Worm (Caenorhabditis elegans): ENCODE data around the gene gpa-9.

gpa-9 gene

DNA sequence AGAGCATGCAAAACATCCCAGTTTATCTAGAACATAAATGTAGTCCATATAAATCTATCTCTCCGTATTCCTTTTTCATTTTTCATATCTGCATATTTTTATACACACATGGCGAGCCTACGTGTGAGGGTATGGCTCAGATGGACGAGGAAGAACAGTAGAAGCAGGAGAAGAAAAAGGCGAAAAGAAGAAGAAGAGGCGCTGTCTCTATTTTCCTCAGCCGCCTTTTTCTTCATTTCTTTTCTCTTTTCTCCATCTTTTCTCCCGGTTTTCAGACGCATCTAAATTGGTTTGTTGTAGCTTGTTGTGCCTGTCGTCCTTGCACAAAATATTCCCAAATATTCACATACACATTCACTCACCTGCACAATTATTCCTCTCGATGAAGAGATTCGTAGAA, 46.9 kb upstream of the gpa-9 start, which contains the start of gene K10C8.4:
K10C8.4 (plus strand) TSS at position 301 of the 400 bp plus-strand sequence.
- TF ChIP-seq fkh-8 (tag; optimal IDR thresholded peaks at IDR 0.05), result no peak
- TF ChIP-seq hpl-2 (GFP tag; optimal IDR thresholded peaks at IDR 0.05), result no peak
- no peak for TF ChIP-seq mdl-1 (tag; optimal IDR thresholded peaks at IDR 0.05)
- no peak for TF ChIP-seq ama-1 (optimal IDR thresholded peaks at IDR 0.05)
- TF ChIP-seq zag-1 (tag; optimal IDR thresholded peaks at IDR 0.05), result no peak
- TF ChIP-seq C04F5.9 (tag; optimal IDR thresholded peaks at IDR 0.05), result no peak
- no peak for TF ChIP-seq elt-3 (tag; optimal IDR thresholded peaks at IDR 0.05)
- TF ChIP-seq pag-3 (tag; optimal IDR thresholded peaks at IDR 0.05; ENCODE audit: borderline replicate concordance, insufficient read depth), result no peak
- TF ChIP-seq grh-1 (GFP tag; IDR thresholded peaks at IDR 0.05), result no peak
- TF ChIP-seq zip-4 (GFP tag; optimal IDR thresholded peaks at IDR 0.05), result no peak
- TF ChIP-seq dsc-1 (tag; optimal IDR thresholded peaks at IDR 0.05), result no peak
- no peak for TF ChIP-seq aha-1 (tag; optimal IDR thresholded peaks at IDR 0.05)
- TF ChIP-seq ceh-8 (GFP tag; optimal IDR thresholded peaks at IDR 0.05), result no peak
- TF ChIP-seq nhr-237 (tag; optimal IDR thresholded peaks at IDR 0.05), result no peak

DNA sequence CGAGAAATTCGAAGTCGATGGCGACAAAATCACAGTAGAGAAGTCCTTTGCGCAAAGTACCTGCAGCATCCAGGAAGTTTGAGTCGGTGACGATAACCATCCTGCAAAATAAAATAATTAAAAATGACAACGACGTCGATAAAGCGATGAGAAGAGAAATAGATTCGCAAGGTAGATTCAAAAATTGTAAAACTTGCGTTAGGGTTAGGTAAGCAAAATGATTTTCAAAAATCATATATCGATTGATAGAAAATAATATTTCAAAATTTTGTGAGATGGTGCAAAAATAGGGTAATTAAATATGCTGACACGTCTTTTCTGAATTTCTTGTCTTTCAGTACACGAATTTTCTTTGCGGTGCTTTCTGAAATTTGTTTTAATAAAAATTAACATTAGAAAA, 46.0 kb upstream of the gpa-9 start, which contains the start of gene parn-1:
parn-1 (minus strand) TSS at position 101 of the 400 bp plus-strand sequence.
- TF ChIP-seq ces-1 (GFP tag; optimal IDR thresholded peaks at IDR 0.05), result no peak
- no peak for TF ChIP-seq nhr-77 (tag; optimal IDR thresholded peaks at IDR 0.05)
- no peak for TF ChIP-seq lin-13 (GFP tag; optimal IDR thresholded peaks at IDR 0.05)
- no peak for TF ChIP-seq ceh-82 (tag; optimal IDR thresholded peaks at IDR 0.05)
- TF ChIP-seq efl-1 (optimal IDR thresholded peaks at IDR 0.05), result no peak
- TF ChIP-seq efl-1 (GFP tag; optimal IDR thresholded peaks at IDR 0.05 in 1 of 2), result no peak
- TF ChIP-seq nhr-71 (tag; optimal IDR thresholded peaks at IDR 0.05), result no peak
- TF ChIP-seq sptf-1 (tag; optimal IDR thresholded peaks at IDR 0.05), result no peak
- TF ChIP-seq mep-1 (tag; optimal IDR thresholded peaks at IDR 0.05), result no peak

DNA sequence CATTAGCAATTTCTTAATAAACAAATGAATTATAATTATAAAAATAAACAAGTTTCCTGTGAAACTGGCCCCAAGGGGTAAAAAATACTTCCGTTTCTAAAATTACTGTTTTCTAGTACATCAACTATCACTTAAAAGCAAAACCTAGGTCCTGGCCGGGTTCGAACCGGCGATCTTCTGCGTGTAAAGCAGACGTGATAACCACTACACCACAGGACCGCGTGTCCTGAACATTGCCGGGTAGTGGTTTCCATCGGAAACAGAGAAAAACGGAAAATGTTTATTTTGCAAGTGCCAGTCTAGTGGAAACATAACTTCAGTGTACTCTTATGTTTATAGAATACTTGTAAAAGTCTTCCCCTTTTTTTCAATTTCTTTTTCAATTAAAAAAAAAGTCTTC, 34.1 kb upstream of the gpa-9 start:
- TF ChIP-seq ceh-82 (tag; optimal IDR thresholded peaks at IDR 0.05) (no peak), nhr-20 (tag; optimal IDR thresholded peaks at IDR 0.05) (peak; percentile 15), xbp-1 (tag; optimal IDR thresholded peaks at IDR 0.05) (no peak), fos-1 (tag; optimal IDR thresholded peaks at IDR 0.05) (no peak), nhr-90 (tag; optimal IDR thresholded peaks at IDR 0.05; ENCODE audit: poor library complexity) (peak; percentile 7), swsn-7 (tag; optimal IDR thresholded peaks at IDR 0.05) (no peak)

DNA sequence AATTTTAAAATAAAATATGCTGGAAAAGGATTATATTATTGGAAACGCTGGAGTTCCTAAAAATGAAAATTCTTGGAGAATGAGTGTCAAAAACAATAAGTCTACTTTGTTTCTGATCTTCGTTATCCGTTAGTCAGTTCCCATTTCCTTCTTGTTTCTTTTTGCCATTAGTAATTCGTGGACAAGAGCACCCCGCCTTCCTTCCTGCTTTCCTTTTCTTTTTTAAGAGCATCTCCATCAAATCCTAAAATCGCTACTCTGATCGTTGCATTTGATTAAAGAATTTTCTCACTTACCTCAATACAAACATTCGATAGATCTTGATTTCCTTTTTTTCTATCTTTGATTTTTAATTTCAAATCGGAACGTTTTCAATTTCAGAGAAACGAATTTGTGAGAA, 30.7 kb upstream of the gpa-9 start, which contains the start of gene frpr-15:
frpr-15 (plus strand) TSS at position 301 of the 400 bp plus-strand sequence.
- TF ChIP-seq blmp-1 (tag; optimal IDR thresholded peaks at IDR 0.05) (no peak), xbp-1 (tag; optimal IDR thresholded peaks at IDR 0.05) (no peak), fkh-10 (GFP tag; optimal IDR thresholded peaks at IDR 0.05) (peak; percentile 9), unc-98 (GFP tag; IDR thresholded peaks at IDR 0.05) (no peak), pax-3 (tag; optimal IDR thresholded peaks at IDR 0.05) (no peak)

DNA sequence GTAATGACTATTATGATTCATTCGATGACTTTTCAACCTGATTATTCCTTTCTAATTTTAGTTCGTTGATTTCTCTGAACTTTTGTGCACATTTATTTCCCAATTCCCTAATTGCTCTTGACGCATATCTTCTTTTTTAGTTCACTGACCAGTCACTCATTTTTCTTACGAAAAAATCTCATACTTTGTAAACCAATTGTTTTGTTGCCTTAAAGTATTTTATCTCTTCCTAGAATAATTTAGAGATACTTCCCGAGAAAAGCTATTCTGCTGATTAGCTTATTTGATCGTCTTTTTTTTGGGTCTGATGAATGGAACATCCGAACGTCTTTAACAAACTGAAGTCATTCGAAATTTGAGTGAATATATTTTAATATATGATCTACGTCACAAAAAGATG, 30.2 kb upstream of the gpa-9 start:
- TF ChIP-seq lin-39 (tag; optimal IDR thresholded peaks at IDR 0.05) (no peak), ceh-8 (GFP tag; optimal IDR thresholded peaks at IDR 0.05) (peak; percentile 53), dsc-1 (tag; optimal IDR thresholded peaks at IDR 0.05) (peak; percentile 64), nhr-28 (tag; optimal IDR thresholded peaks at IDR 0.05) (no peak)

DNA sequence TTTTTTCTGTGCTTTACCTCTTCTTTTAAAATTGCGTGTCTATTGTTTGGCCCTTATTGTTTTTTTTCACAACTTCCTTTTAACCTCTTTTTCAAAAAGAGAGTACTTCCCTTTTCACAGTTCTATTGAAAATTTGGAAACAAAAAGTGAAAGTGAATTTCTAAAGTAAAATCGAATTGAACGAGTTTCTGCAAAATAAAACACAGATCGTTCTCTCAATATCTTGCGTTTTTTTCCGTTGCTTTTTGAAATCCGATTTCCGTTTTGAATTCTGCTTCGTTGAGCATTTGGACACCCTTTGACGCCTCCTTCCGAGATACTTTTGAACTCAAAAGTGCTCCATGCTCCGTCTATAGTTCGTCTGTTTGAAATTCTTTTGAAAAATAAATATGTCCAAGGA, 27.2 kb upstream of the gpa-9 start:
- TF ChIP-seq efl-1 (optimal IDR thresholded peaks at IDR 0.05) (no peak), efl-1 (GFP tag; optimal IDR thresholded peaks at IDR 0.05 in 1 of 2) (no peak), aha-1 (tag; optimal IDR thresholded peaks at IDR 0.05) (no peak), ets-5 (GFP tag; IDR thresholded peaks at IDR 0.05) (no peak), nhr-12 (tag; optimal IDR thresholded peaks at IDR 0.05) (no peak), lin-14 (GFP tag; optimal IDR thresholded peaks at IDR 0.05) (peak; percentile 26), alr-1 (tag; optimal IDR thresholded peaks at IDR 0.05; ENCODE audit: borderline replicate concordance) (no peak), fkh-10 (GFP tag; optimal IDR thresholded peaks at IDR 0.05) (peak; percentile 91), C04F5.9 (tag; optimal IDR thresholded peaks at IDR 0.05) (no peak), egl-13 (tag; optimal IDR thresholded peaks at IDR 0.05) (no peak)

All from whole organism, L1 larva.